Fruit fly (Drosophila melanogaster): Measurements from ENCODE around the gene CG33658.

The CG33658 gene

DNA sequence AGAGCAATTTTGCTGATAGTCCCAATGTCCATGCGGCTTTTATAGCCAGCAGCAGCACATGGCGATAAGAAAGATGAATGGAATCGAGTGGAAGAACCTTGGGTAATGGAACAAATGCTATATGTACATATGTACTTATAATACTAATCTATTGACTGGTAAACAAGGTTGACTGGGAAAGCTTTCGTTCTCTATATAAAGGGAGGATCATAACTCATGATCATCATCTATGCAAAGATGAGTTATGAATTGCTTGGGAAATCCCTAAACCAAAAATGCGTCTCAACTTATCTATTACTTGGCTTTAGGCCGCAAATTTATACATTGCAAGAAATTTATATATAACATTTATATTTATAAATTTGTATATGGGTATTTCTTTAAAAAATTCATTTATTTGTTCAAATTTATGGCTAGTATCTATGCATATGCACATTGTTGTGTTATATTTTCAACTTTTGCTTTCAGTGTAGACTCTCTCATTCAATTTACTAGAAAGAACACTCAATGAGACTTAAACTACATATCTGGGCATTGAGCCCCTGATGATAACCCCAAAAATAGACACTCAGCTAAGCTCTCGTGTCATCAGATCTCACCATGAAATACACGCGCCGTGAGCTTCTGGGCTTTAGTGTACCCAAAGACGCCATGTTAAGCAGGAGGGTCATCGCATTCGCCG is 23.9 kb upstream of the CG33658 start, which contains the start of the genes Srg1 and Elal:
Srg1 (minus strand) TSS at position 14 of the 682 bp plus-strand sequence.
Elal (plus strand) TSS at position 632 of the 682 bp plus-strand sequence.
- no peak for TF ChIP-seq eve (GFP tag; optimal IDR thresholded peaks at IDR 0.05)
- TF ChIP-seq ara (GFP tag; IDR thresholded peaks at IDR 0.05): no peak
- TF ChIP-seq ind (GFP tag; optimal IDR thresholded peaks at IDR 0.05): peak; percentile 12
- TF ChIP-seq CG42726 (GFP tag; IDR thresholded peaks at IDR 0.05; ENCODE audit: partially characterized antibody): no peak
- TF ChIP-seq CG7372 (GFP tag; IDR thresholded peaks at IDR 0.05): no peak
- TF ChIP-seq Taf1 (GFP tag; IDR thresholded peaks at IDR 0.05): 0 out of 2 replicates have a peak, but pooled peaks have one; percentile 21
- no peak for TF ChIP-seq CG8281 (tag; optimal IDR thresholded peaks at IDR 0.05)
- peak; percentile 6 for TF ChIP-seq Fer2 (tag; optimal IDR thresholded peaks at IDR 0.05)
- no peak for TF ChIP-seq CG4328 (GFP tag; optimal IDR thresholded peaks at IDR 0.05)
- TF ChIP-seq hbn (GFP tag; IDR thresholded peaks at IDR 0.05; ENCODE audit: partially characterized antibody): no peak
- no peak for TF ChIP-seq peb (GFP tag; IDR thresholded peaks at IDR 0.05)
- TF ChIP-seq YL-1 (GFP tag; optimal IDR thresholded peaks at IDR 0.05): no peak
- TF ChIP-seq CG8765 (GFP tag; IDR thresholded peaks at IDR 0.05): no peak
- TF ChIP-seq CG14441 (GFP tag; IDR thresholded peaks at IDR 0.05): 0 out of 2 replicates have a peak, but pooled peaks have one; percentile 5
- peak; percentile 10 for TF ChIP-seq CG13424 (tag; optimal IDR thresholded peaks at IDR 0.05)
- no peak for TF ChIP-seq CG9215 (GFP tag; IDR thresholded peaks at IDR 0.05)
- TF ChIP-seq wdn (GFP tag; IDR thresholded peaks at IDR 0.05): 0 out of 2 replicates have a peak, but pooled peaks have one; percentile 14
- no peak for TF ChIP-seq CG15696 (tag; optimal IDR thresholded peaks at IDR 0.05)
- TF ChIP-seq unpg (GFP tag; optimal IDR thresholded peaks at IDR 0.05): peak; percentile 40
- no peak for TF ChIP-seq zen2 (GFP tag; IDR thresholded peaks at IDR 0.05; ENCODE audit: partially characterized antibody)
- no peak for TF ChIP-seq CG43689 (GFP tag; IDR thresholded peaks at IDR 0.05)
- no peak for TF ChIP-seq CG18011 (GFP tag; optimal IDR thresholded peaks at IDR 0.05)
- no peak for TF ChIP-seq CG2678 (tag; optimal IDR thresholded peaks at IDR 0.05)
- no peak for TF ChIP-seq ken (GFP tag; IDR thresholded peaks at IDR 0.05)
- no peak for TF ChIP-seq gcm (GFP tag; optimal IDR thresholded peaks at IDR 0.05)
- TF ChIP-seq sim (GFP tag; IDR thresholded peaks at IDR 0.05): no peak
- no peak for TF ChIP-seq Dip3 (GFP tag; optimal IDR thresholded peaks at IDR 0.05)
- TF ChIP-seq Xrp1 (GFP tag; IDR thresholded peaks at IDR 0.05): peak; percentile 21; the same call in 1 of the 2 replicates
- TF ChIP-seq NC2β (GFP tag; optimal IDR thresholded peaks at IDR 0.05): no peak
- peak; percentile 26; the same call in 1 of the 2 replicates for TF ChIP-seq CG10366 (GFP tag; IDR thresholded peaks at IDR 0.05)
- no peak for TF ChIP-seq zfh1 (GFP tag; IDR thresholded peaks at IDR 0.05)
- no peak for TF ChIP-seq CG3838 (GFP tag; optimal IDR thresholded peaks at IDR 0.05)
- no peak for TF ChIP-seq Aef1 (GFP tag; IDR thresholded peaks at IDR 0.05)
- TF ChIP-seq Nf-YC (tag; optimal IDR thresholded peaks at IDR 0.05): no peak
- no peak for TF ChIP-seq Spps (tag; optimal IDR thresholded peaks at IDR 0.05)
- TF ChIP-seq CG30403 (GFP tag; optimal IDR thresholded peaks at IDR 0.05): peak; percentile 38
- TF ChIP-seq CG13287 (GFP tag; IDR thresholded peaks at IDR 0.05; ENCODE audit: partially characterized antibody): no peak
- TF ChIP-seq CG9727 (GFP tag; optimal IDR thresholded peaks at IDR 0.05): peak; percentile 36
- no peak for TF ChIP-seq CG16815 (GFP tag; optimal IDR thresholded peaks at IDR 0.05)
- no peak for TF ChIP-seq cg (GFP tag; optimal IDR thresholded peaks at IDR 0.05)
- TF ChIP-seq bsh (GFP tag; optimal IDR thresholded peaks at IDR 0.05): peak in 1 of 2 experiments; percentile 22
- TF ChIP-seq Scr (GFP tag; IDR thresholded peaks at IDR 0.05; ENCODE audit: partially characterized antibody): no peak
- no peak for TF ChIP-seq CG6689 (GFP tag; IDR thresholded peaks at IDR 0.05)
- no peak for TF ChIP-seq Opbp (GFP tag; IDR thresholded peaks at IDR 0.05; ENCODE audit: partially characterized antibody)
- TF ChIP-seq CG3407 (GFP tag; optimal IDR thresholded peaks at IDR 0.05): no peak
- TF ChIP-seq dmrt11E (tag; optimal IDR thresholded peaks at IDR 0.05): peak; percentile 7
- no peak for TF ChIP-seq CG4360 (GFP tag; IDR thresholded peaks at IDR 0.05)
- TF ChIP-seq CG10979 (tag; optimal IDR thresholded peaks at IDR 0.05): peak; percentile 5
- no peak for TF ChIP-seq kay (GFP tag; optimal IDR thresholded peaks at IDR 0.05)
- TF ChIP-seq Mes4 (GFP tag; optimal IDR thresholded peaks at IDR 0.05): no peak
